Worm (Caenorhabditis elegans) whole organism, L4 larva: Measurements from ENCODE around the gene sfrp-1.

ENCODE experiments used
- F37D6.2 ChIP-seq: sonication (generic microtip); optimal IDR thresholded peaks from 2 replicates; lab custom pipeline; 2016; ENCODE audit warnings: mild to moderate bottlenecking, missing genetic modification characterization, missing compliant biosample characterization
- F44E2.7 ChIP-seq: fragments of 200-800 bp; sonication (Bioruptor generic); IDR thresholded peaks from 2 replicates; pipeline ENCODE4 v2.1.2; 2022; ENCODE audit warnings: missing genetic modification characterization, missing compliant biosample characterization
- T20F7.1 ChIP-seq: fragments of 200-800 bp; sonication (Bioruptor generic); optimal IDR thresholded peaks from 2 replicates; lab custom pipeline; 2018; ENCODE audit warnings: mild to moderate bottlenecking, missing genetic modification characterization, missing compliant biosample characterization
- ama-1 ChIP-seq: fragments of 150-350 bp; optimal IDR thresholded peaks from 2 replicates; lab custom pipeline; 2014; ENCODE audit warnings: inconsistent platforms, mixed read lengths
- jun-1 ChIP-seq: fragments of 150-350 bp; optimal IDR thresholded peaks from 2 replicates; lab custom pipeline; 2014; ENCODE audit warnings: missing biosample characterization, missing genetic modification reagents, missing genetic modification characterization
- lin-13 ChIP-seq: fragments of 150-350 bp; optimal IDR thresholded peaks from 2 replicates; lab custom pipeline; 2014; ENCODE audit warnings: missing biosample characterization, missing genetic modification reagents, missing genetic modification characterization
- lin-15B ChIP-seq: fragments of 150-350 bp; sonication (generic microtip); optimal IDR thresholded peaks from 3 replicates; lab custom pipeline; 2014; ENCODE audit warnings: missing biosample characterization, missing genetic modification characterization
- nhr-11 ChIP-seq: fragments of 150-350 bp; optimal IDR thresholded peaks from 2 replicates; lab custom pipeline; 2014; ENCODE audit warnings: missing biosample characterization, missing genetic modification characterization
- snpc-4 ChIP-seq: fragments of 150-350 bp; optimal IDR thresholded peaks from 2 replicates; lab custom pipeline; 2014; ENCODE audit warnings: missing biosample characterization, missing genetic modification characterization
- ztf-11 ChIP-seq: fragments of 150-350 bp; optimal IDR thresholded peaks from 2 replicates; lab custom pipeline; 2014; ENCODE audit warnings: missing biosample characterization, missing genetic modification characterization

ce11 chrIV:6385010-6385409 is 17.2 kb downstream of the sfrp-1 start:
- TF ChIP-seq jun-1 (tag; lab: Kevin White, UChicago), result no peak
- TF ChIP-seq nhr-11, result no peak
- TF ChIP-seq ztf-11 (tag; lab: Kevin White, UChicago), result no peak
- TF ChIP-seq F44E2.7, result no peak
- no peak for TF ChIP-seq ama-1 (lab: Kevin White, UChicago)
- no peak for TF ChIP-seq lin-13 (GFP tag; lab: Kevin White, UChicago)
- no peak for TF ChIP-seq lin-15B (tag; lab: Kevin White, UChicago)
- TF ChIP-seq F37D6.2 (tag; lab: Kevin White, UChicago), result no peak
- TF ChIP-seq T20F7.1 (GFP tag; lab: Kevin White, UChicago), result no peak
- no peak for TF ChIP-seq snpc-4 (tag; lab: Kevin White, UChicago)
